Worm (Caenorhabditis elegans) whole organism, L1 larva: ENCODE measurements around the gene nhr-129.

ENCODE experiments used
- C04F5.9 ChIP-seq: sonication (generic microtip); optimal IDR thresholded peaks from 2 replicates; lab custom pipeline; 2016; ENCODE audit warnings: missing genetic modification characterization, missing compliant biosample characterization
- F16B12.6 ChIP-seq: fragments of 150-350 bp; optimal IDR thresholded peaks from 2 replicates; lab custom pipeline; 2014; ENCODE audit warnings: missing biosample characterization, missing genetic modification characterization
- Y116A8C.19 ChIP-seq: sonication (generic microtip); optimal IDR thresholded peaks from 2 replicates; lab custom pipeline; 2016; ENCODE audit warnings: missing compliant biosample characterization, missing genetic modification characterization, borderline replicate concordance
- aly-2 ChIP-seq: fragments of 150-350 bp; optimal IDR thresholded peaks from 2 replicates; lab custom pipeline; 2014; ENCODE audit warnings: missing biosample characterization, missing genetic modification characterization
- ama-1 ChIP-seq: fragments of 150-350 bp; optimal IDR thresholded peaks from 2 replicates; lab custom pipeline; 2014
- blmp-1 ChIP-seq: fragments of 150-350 bp; optimal IDR thresholded peaks from 2 replicates; lab custom pipeline; 2014; ENCODE audit warnings: missing biosample characterization, missing genetic modification characterization
- ceh-8 ChIP-seq: fragments of 200-800 bp; sonication (Bioruptor generic); optimal IDR thresholded peaks from 2 replicates; lab custom pipeline; 2018; ENCODE audit warnings: mild to moderate bottlenecking, missing genetic modification characterization, moderate library complexity, missing compliant biosample characterization
- ceh-82 ChIP-seq, 3 experiments: fragments of 150-350 bp in 1 of 3; sonication (generic microtip) in 2 of 3; optimal IDR thresholded peaks; 2 replicates each; lab custom pipeline; 2014 to 2017; ENCODE audit warnings: missing biosample characterization in 3 of 3, missing genetic modification characterization in 3 of 3
- ces-1 ChIP-seq: fragments of 150-350 bp; optimal IDR thresholded peaks from 2 replicates; lab custom pipeline; 2014; ENCODE audit warnings: missing biosample characterization, missing genetic modification reagents, missing genetic modification characterization
- dpl-1 ChIP-seq, 3 experiments: fragments of 150-350 bp in 2 of 3; sonication (generic microtip) in 1 of 3; optimal IDR thresholded peaks; 2 replicates each; lab custom pipeline; 2014 to 2017; ENCODE audit warnings: missing biosample characterization in 3 of 3, missing genetic modification characterization in 3 of 3, missing genetic modification reagents in 3 of 3
- efl-1 ChIP-seq, 4 experiments: fragments of 150-350 bp; optimal IDR thresholded peaks in 3 of 4; peaks in 1 of 4; 1 replicate in 1 of 4; 2 replicates in 3 of 4; lab custom pipeline; 2014; ENCODE audit warnings: missing biosample characterization in 2 of 4, missing genetic modification characterization in 2 of 4, missing genetic modification reagents in 2 of 4
- efl-3 ChIP-seq: fragments of 200-800 bp; sonication (Bioruptor generic); optimal IDR thresholded peaks from 2 replicates; lab custom pipeline; 2018; ENCODE audit warnings: mild to moderate bottlenecking, missing genetic modification characterization, missing compliant biosample characterization
- egl-27 ChIP-seq, 2 experiments: fragments of 150-350 bp in 1 of 2; sonication (generic microtip); optimal IDR thresholded peaks; 3 replicates each; lab custom pipeline; 2017 to 2018; ENCODE audit warnings: missing biosample characterization in 2 of 2, missing genetic modification characterization in 2 of 2, missing genetic modification reagents in 2 of 2
- elt-2 ChIP-seq: sonication (generic microtip); optimal IDR thresholded peaks from 2 replicates; lab custom pipeline; 2016; ENCODE audit warnings: missing genetic modification characterization, mild to moderate bottlenecking, inconsistent platforms, missing compliant biosample characterization, missing genetic modification reagents
- elt-3 ChIP-seq, 6 experiments: fragments of 150-350 bp in 1 of 6; sonication (generic microtip); optimal IDR thresholded peaks; 2 replicates each; lab custom pipeline; 2017 to 2018; ENCODE audit warnings: missing biosample characterization in 6 of 6, missing genetic modification characterization in 6 of 6, inconsistent platforms in 1 of 6
- ets-5 ChIP-seq: fragments of 200-800 bp; sonication (Bioruptor generic); IDR thresholded peaks from 2 replicates; pipeline ENCODE4 v1.3.6; 2022; ENCODE audit warnings: missing genetic modification characterization, missing compliant biosample characterization
- fos-1 ChIP-seq: fragments of 150-350 bp; optimal IDR thresholded peaks from 2 replicates; lab custom pipeline; 2014; ENCODE audit warnings: missing biosample characterization, missing genetic modification characterization
- hlh-4 ChIP-seq: sonication (generic microtip); optimal IDR thresholded peaks from 2 replicates; lab custom pipeline; 2016; ENCODE audit warnings: mild to moderate bottlenecking, missing genetic modification characterization, missing compliant biosample characterization
- irx-1 ChIP-seq: sonication (generic microtip); optimal IDR thresholded peaks from 2 replicates; lab custom pipeline; 2016; ENCODE audit warnings: missing genetic modification characterization, missing compliant biosample characterization
- isw-1 ChIP-seq: fragments of 200-800 bp; sonication (Bioruptor generic); IDR thresholded peaks from 2 replicates; pipeline ENCODE4 v1.3.6; 2022; ENCODE audit warnings: missing genetic modification characterization, missing compliant biosample characterization
- jun-1 ChIP-seq: fragments of 150-350 bp; optimal IDR thresholded peaks from 2 replicates; lab custom pipeline; 2014; ENCODE audit warnings: missing biosample characterization, missing genetic modification reagents, missing genetic modification characterization
- lin-13 ChIP-seq: fragments of 150-350 bp; optimal IDR thresholded peaks from 2 replicates; lab custom pipeline; 2014; ENCODE audit warnings: missing biosample characterization, missing genetic modification reagents, missing genetic modification characterization
- lin-14 ChIP-seq: fragments of 200-800 bp; sonication (Bioruptor generic); optimal IDR thresholded peaks from 2 replicates; lab custom pipeline; 2018; ENCODE audit warnings: mild to moderate bottlenecking, missing genetic modification characterization, moderate library complexity, missing compliant biosample characterization
- lin-35 ChIP-seq, 2 experiments: fragments of 150-350 bp; optimal IDR thresholded peaks; 2 replicates each; lab custom pipeline; 2014; ENCODE audit warnings: missing biosample characterization in 2 of 2, missing genetic modification characterization in 2 of 2, missing genetic modification reagents in 2 of 2
- lsy-2 ChIP-seq, 2 experiments: fragments of 150-350 bp; optimal IDR thresholded peaks; 2 replicates each; lab custom pipeline; 2014; ENCODE audit warnings: missing biosample characterization in 2 of 2, missing genetic modification characterization in 2 of 2
- mab-9 ChIP-seq: fragments of 200-800 bp; sonication (Bioruptor generic); IDR thresholded peaks from 2 replicates; pipeline ENCODE4 v1.3.6; 2022; ENCODE audit warnings: missing genetic modification reagents, missing genetic modification characterization, missing compliant biosample characterization
- mep-1 ChIP-seq: fragments of 150-350 bp; optimal IDR thresholded peaks from 2 replicates; lab custom pipeline; 2014; ENCODE audit warnings: missing biosample characterization, missing genetic modification characterization
- nhr-11 ChIP-seq: fragments of 150-350 bp; optimal IDR thresholded peaks from 2 replicates; lab custom pipeline; 2014; ENCODE audit warnings: missing biosample characterization, missing genetic modification characterization
- nhr-12 ChIP-seq: sonication (generic microtip); optimal IDR thresholded peaks from 2 replicates; lab custom pipeline; 2017; ENCODE audit warnings: missing biosample characterization, missing genetic modification characterization
- nhr-20 ChIP-seq: sonication (generic microtip); optimal IDR thresholded peaks from 2 replicates; lab custom pipeline; 2016; ENCODE audit warnings: mild to moderate bottlenecking, missing genetic modification characterization, missing compliant biosample characterization
- nhr-47 ChIP-seq: sonication (generic microtip); optimal IDR thresholded peaks from 2 replicates; lab custom pipeline; 2016; ENCODE audit warnings: mild to moderate bottlenecking, missing genetic modification characterization, moderate library complexity, missing compliant biosample characterization
- nhr-71 ChIP-seq: sonication (generic microtip); optimal IDR thresholded peaks from 2 replicates; lab custom pipeline; 2016; ENCODE audit warnings: mild to moderate bottlenecking, missing genetic modification characterization, moderate library complexity, missing compliant biosample characterization
- nhr-76 ChIP-seq: sonication (generic microtip); optimal IDR thresholded peaks from 2 replicates; lab custom pipeline; 2017; ENCODE audit warnings: missing biosample characterization, missing genetic modification characterization
- nhr-77 ChIP-seq: fragments of 150-350 bp; optimal IDR thresholded peaks from 2 replicates; lab custom pipeline; 2014; ENCODE audit warnings: missing biosample characterization, missing genetic modification characterization
- nhr-85 ChIP-seq: sonication (generic microtip); peaks from one replicate; lab custom pipeline; 2016; ENCODE audit warnings: missing genetic modification characterization, inconsistent platforms, missing compliant biosample characterization
- nhr-90 ChIP-seq: sonication (generic microtip); optimal IDR thresholded peaks from 2 replicates; lab custom pipeline; 2016; ENCODE audit warnings: mild to moderate bottlenecking, missing genetic modification characterization, missing compliant biosample characterization; ENCODE audit not compliant: poor library complexity
- pag-3 ChIP-seq: sonication (generic microtip); optimal IDR thresholded peaks from 2 replicates; lab custom pipeline; 2017; ENCODE audit warnings: missing genetic modification characterization, mild to moderate bottlenecking, missing compliant biosample characterization, antibody characterized with exemption, borderline replicate concordance; ENCODE audit not compliant: insufficient read depth
- pax-3 ChIP-seq: fragments of 200-800 bp; sonication (Bioruptor generic); optimal IDR thresholded peaks from 2 replicates; lab custom pipeline; 2018; ENCODE audit warnings: mild to moderate bottlenecking, missing genetic modification characterization, moderate library complexity, missing compliant biosample characterization
- pqm-1 ChIP-seq: sonication (generic microtip); optimal IDR thresholded peaks from 3 replicates; lab custom pipeline; 2017; ENCODE audit warnings: missing biosample characterization, missing genetic modification characterization
- snpc-4 ChIP-seq: fragments of 150-350 bp; optimal IDR thresholded peaks from 2 replicates; lab custom pipeline; 2014; ENCODE audit warnings: missing biosample characterization, missing genetic modification characterization
- snu-23 ChIP-seq: sonication (generic microtip); optimal IDR thresholded peaks from 2 replicates; lab custom pipeline; 2016; ENCODE audit warnings: missing genetic modification characterization, missing compliant biosample characterization
- sptf-1 ChIP-seq: fragments of 150-350 bp; optimal IDR thresholded peaks from 2 replicates; lab custom pipeline; 2014; ENCODE audit warnings: missing biosample characterization, missing genetic modification characterization
- swsn-7 ChIP-seq: sonication (generic microtip); optimal IDR thresholded peaks from 2 replicates; lab custom pipeline; 2016; ENCODE audit warnings: missing genetic modification characterization, missing compliant biosample characterization
- xbp-1 ChIP-seq: sonication (generic microtip); optimal IDR thresholded peaks from 2 replicates; lab custom pipeline; 2016; ENCODE audit warnings: missing genetic modification characterization, missing compliant biosample characterization
- ztf-11 ChIP-seq, 2 experiments: sonication (generic microtip); optimal IDR thresholded peaks; 2 replicates each; lab custom pipeline; 2016 to 2017; ENCODE audit warnings: missing genetic modification characterization in 2 of 2, missing biosample characterization in 1 of 2, missing compliant biosample characterization in 1 of 2

Gene nhr-129

DNA sequence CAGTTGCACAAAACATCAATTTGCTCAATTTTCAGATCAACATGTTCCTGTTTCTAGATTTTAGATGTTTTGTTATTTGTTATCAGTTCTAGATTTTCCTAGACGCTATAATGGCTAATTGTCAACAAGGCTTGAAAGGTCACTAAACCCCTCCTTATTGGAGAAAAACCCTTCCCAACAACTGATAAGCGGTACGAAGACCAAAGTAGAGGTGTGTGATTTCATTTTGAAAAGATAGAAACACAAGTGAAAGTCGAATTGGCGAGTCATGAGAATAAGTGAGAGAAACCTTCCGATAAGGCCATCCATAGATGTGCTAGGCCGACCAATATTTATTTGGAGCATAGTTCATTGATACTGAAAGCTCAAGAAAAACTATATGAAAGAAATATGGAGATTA is 42.8 kb upstream of the nhr-129 start:
- no peak for TF ChIP-seq lin-13 (GFP tag; lab: Kevin White, UChicago)
- TF ChIP-seq jun-1 (tag; lab: Kevin White, UChicago): peak; percentile 32
- no peak for TF ChIP-seq isw-1 (GFP tag; lab: Robert Waterston, UW)
- TF ChIP-seq egl-27 (tag; optimal IDR thresholded peaks at IDR 0.05; lab: Kevin White, UChicago): no peak
- TF ChIP-seq nhr-76: no peak
- TF ChIP-seq aly-2 (tag; lab: Kevin White, UChicago): no peak
- peak; percentile 4 for TF ChIP-seq snu-23 (GFP tag; lab: Kevin White, UChicago)
- TF ChIP-seq nhr-90 (tag; lab: Kevin White, UChicago): peak; percentile 52
- peak; percentile 94 for TF ChIP-seq elt-2 (tag; lab: Kevin White, UChicago)
- TF ChIP-seq dpl-1 (GFP tag; optimal IDR thresholded peaks at IDR 0.05; lab: Kevin White, UChicago): peak in 1 of 3 experiments; percentile 6
- TF ChIP-seq lsy-2 (tag; optimal IDR thresholded peaks at IDR 0.05; lab: Kevin White, UChicago): peak in 1 of 2 experiments; percentile 39
- TF ChIP-seq efl-1 (optimal IDR thresholded peaks at IDR 0.05; lab: Kevin White, UChicago): no peak
- TF ChIP-seq efl-1 (GFP tag; optimal IDR thresholded peaks at IDR 0.05 in 1 of 2; lab: Kevin White, UChicago): peak in 1 of 2 experiments; percentile 83
- peak; percentile 55 for TF ChIP-seq pqm-1 (tag; lab: Kevin White, UChicago)
- peak; percentile 20 for TF ChIP-seq pax-3
- no peak for TF ChIP-seq nhr-11
- peak; percentile 54 for TF ChIP-seq nhr-71
- peak; percentile 72 for TF ChIP-seq nhr-85 (tag; lab: Kevin White, UChicago)
- no peak for TF ChIP-seq snpc-4 (tag; lab: Kevin White, UChicago)
- no peak for TF ChIP-seq fos-1 (tag; lab: Kevin White, UChicago)
- TF ChIP-seq blmp-1 (tag; lab: Kevin White, UChicago): peak; percentile 97
- peak; percentile 50 for TF ChIP-seq nhr-20
- TF ChIP-seq elt-3 (tag; optimal IDR thresholded peaks at IDR 0.05; lab: Kevin White, UChicago): peak in 4 of 6 experiments; percentile 18 to 68 (median 58)
- no peak for TF ChIP-seq swsn-7 (tag; lab: Kevin White, UChicago)
- peak; percentile 54 for TF ChIP-seq lin-14
- peak in 1 of 2 experiments; percentile 47 for TF ChIP-seq lin-35 (GFP tag; optimal IDR thresholded peaks at IDR 0.05; lab: Kevin White, UChicago)

DNA sequence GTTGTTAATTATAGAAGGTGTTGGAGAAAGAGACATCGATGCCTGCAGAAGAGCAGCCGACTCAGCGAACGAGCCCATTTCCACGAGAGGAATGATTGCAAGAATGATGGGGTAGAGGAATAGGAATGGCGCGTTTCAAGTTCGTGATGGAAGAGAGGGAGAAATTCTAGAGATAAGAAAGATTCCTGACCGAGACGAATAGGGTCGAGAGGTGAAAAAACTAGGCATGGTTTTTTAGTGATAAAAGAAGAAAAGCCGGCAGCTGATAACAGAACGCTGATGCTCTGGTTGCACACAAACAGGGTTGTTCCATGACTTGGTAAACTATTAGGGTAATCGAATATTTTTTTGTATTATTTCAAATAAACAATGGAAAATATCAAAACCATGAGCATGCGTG is 42.0 kb upstream of the nhr-129 start:
- TF ChIP-seq efl-1 (optimal IDR thresholded peaks at IDR 0.05; lab: Kevin White, UChicago): no peak
- TF ChIP-seq efl-1 (GFP tag; optimal IDR thresholded peaks at IDR 0.05 in 1 of 2; lab: Kevin White, UChicago): peak in 1 of 2 experiments; percentile 91
- TF ChIP-seq nhr-90 (tag; lab: Kevin White, UChicago): peak; percentile 8
- TF ChIP-seq elt-2 (tag; lab: Kevin White, UChicago): peak; percentile 61
- no peak for TF ChIP-seq hlh-4 (tag; lab: Kevin White, UChicago)
- peak; percentile 32 for TF ChIP-seq pax-3
- TF ChIP-seq, all 84 proteins: peak for 4

DNA sequence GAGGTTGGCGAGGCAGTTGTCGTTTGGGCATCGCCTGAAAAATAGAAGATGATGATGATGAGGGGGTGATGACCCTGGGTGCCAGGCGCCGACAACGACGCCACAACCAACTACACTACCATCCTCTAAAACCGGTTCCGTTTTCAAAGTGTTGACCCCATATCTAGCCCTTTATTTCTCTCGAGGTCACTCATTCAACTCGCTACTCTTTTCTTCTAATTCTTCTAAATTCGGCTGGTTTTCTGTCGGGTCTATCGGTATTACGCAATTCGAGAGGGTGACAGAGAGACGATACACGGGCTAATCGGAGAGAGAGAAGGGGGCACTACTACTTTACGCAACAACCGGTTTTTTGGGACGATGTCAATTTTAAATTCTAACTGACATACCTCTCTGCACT is 40.5 kb upstream of the nhr-129 start:
- no peak for TF ChIP-seq aly-2 (tag; lab: Kevin White, UChicago)
- no peak for TF ChIP-seq F16B12.6 (tag; lab: Kevin White, UChicago)
- TF ChIP-seq ceh-8 (GFP tag; lab: Kevin White, UChicago): no peak
- peak in 2 of 3 experiments; percentile 23 to 63 for TF ChIP-seq dpl-1 (GFP tag; optimal IDR thresholded peaks at IDR 0.05; lab: Kevin White, UChicago)
- TF ChIP-seq C04F5.9: peak; percentile 2
- TF ChIP-seq blmp-1 (tag; lab: Kevin White, UChicago): peak; percentile 95
- TF ChIP-seq xbp-1 (tag; lab: Kevin White, UChicago): peak; percentile 22
- TF ChIP-seq nhr-12: no peak
- TF ChIP-seq ztf-11 (tag; optimal IDR thresholded peaks at IDR 0.05; lab: Kevin White, UChicago): no peak
- no peak for TF ChIP-seq ets-5 (GFP tag; lab: Robert Waterston, UW)
- peak in 2 of 3 experiments; percentile 24 to 26 for TF ChIP-seq ceh-82 (tag; optimal IDR thresholded peaks at IDR 0.05; lab: Kevin White, UChicago)
- peak; percentile 62 for TF ChIP-seq irx-1 (tag; lab: Kevin White, UChicago)
- TF ChIP-seq Y116A8C.19: no peak
- TF ChIP-seq lin-13 (GFP tag; lab: Kevin White, UChicago): peak; percentile 54
- no peak for TF ChIP-seq ama-1 (lab: Kevin White, UChicago)
- no peak for TF ChIP-seq isw-1 (GFP tag; lab: Robert Waterston, UW)
- peak; percentile 96 for TF ChIP-seq lin-14
- TF ChIP-seq nhr-90 (tag; lab: Kevin White, UChicago): peak; percentile 84
- TF ChIP-seq pag-3 (tag; lab: Kevin White, UChicago): no peak
- no peak for TF ChIP-seq ces-1 (GFP tag; lab: Kevin White, UChicago)
- peak; percentile 13 for TF ChIP-seq efl-3 (GFP tag; lab: Kevin White, UChicago)
- no peak for TF ChIP-seq nhr-76
- TF ChIP-seq sptf-1 (tag; lab: Kevin White, UChicago): no peak
- TF ChIP-seq nhr-47 (tag; lab: Kevin White, UChicago): peak; percentile 60
- TF ChIP-seq swsn-7 (tag; lab: Kevin White, UChicago): peak; percentile 63
- TF ChIP-seq nhr-77 (tag; lab: Kevin White, UChicago): peak; percentile 42
- TF ChIP-seq efl-1 (optimal IDR thresholded peaks at IDR 0.05; lab: Kevin White, UChicago): peak; percentile 14 to 44
- peak in 1 of 2 experiments; percentile 94 for TF ChIP-seq efl-1 (GFP tag; optimal IDR thresholded peaks at IDR 0.05 in 1 of 2; lab: Kevin White, UChicago)
- TF ChIP-seq mep-1 (tag; lab: Kevin White, UChicago): peak; percentile 81
- no peak for TF ChIP-seq mab-9 (GFP tag; lab: Robert Waterston, UW)
- TF ChIP-seq nhr-85 (tag; lab: Kevin White, UChicago): peak; percentile 100
